Fruit fly (Drosophila melanogaster) whole organism, embryonic: ENCODE measurements around the gene Cyp313b1.

ENCODE experiments used
- Blimp-1 ChIP-seq: fragments of 200-800 bp; sonication (Bioruptor generic); optimal IDR thresholded peaks from 3 replicates; lab custom pipeline; 2018; ENCODE audit warnings: missing biosample characterization, missing genetic modification characterization, mild to moderate bottlenecking, moderate library complexity, missing genetic modification reagents
- Bteb2 ChIP-seq: fragments of 200-800 bp; sonication (Bioruptor generic); optimal IDR thresholded peaks from 2 replicates; lab custom pipeline; 2016; ENCODE audit warnings: missing biosample characterization, missing genetic modification characterization
- CG10147 ChIP-seq: fragments of 200-800 bp; sonication (Bioruptor generic); optimal IDR thresholded peaks from 2 replicates; lab custom pipeline; 2019; ENCODE audit warnings: missing biosample characterization, mild to moderate bottlenecking, missing genetic modification characterization, moderate library complexity
- CG10274 ChIP-seq: fragments of 200-800 bp; sonication (Bioruptor generic); optimal IDR thresholded peaks from 3 replicates; lab custom pipeline; 2017; ENCODE audit warnings: missing biosample characterization, mild to moderate bottlenecking, missing genetic modification characterization
- CG10979 ChIP-seq: fragments of 200-800 bp; sonication (Bioruptor generic); optimal IDR thresholded peaks from 2 replicates; lab custom pipeline; 2018; ENCODE audit warnings: missing biosample characterization, mild to moderate bottlenecking, missing genetic modification characterization, moderate library complexity
- CG14050 ChIP-seq: fragments of 200-800 bp; sonication (Bioruptor generic); IDR thresholded peaks from 3 replicates; pipeline ENCODE4 v1.3.6; 2022; ENCODE audit warnings: missing biosample characterization, missing genetic modification characterization
- CG14441 ChIP-seq: fragments of 200-800 bp; sonication (Bioruptor generic); IDR thresholded peaks from 2 replicates; pipeline ENCODE4 v1.3.6; 2022; ENCODE audit warnings: missing biosample characterization, missing genetic modification characterization
- CG15479 ChIP-seq: fragments of 200-800 bp; sonication (Bioruptor generic); optimal IDR thresholded peaks from 3 replicates; lab custom pipeline; 2019; ENCODE audit warnings: missing biosample characterization, mild to moderate bottlenecking, missing genetic modification characterization, moderate library complexity
- CG16813 ChIP-seq: fragments of 200-800 bp; sonication (Bioruptor generic); IDR thresholded peaks from 3 replicates; pipeline ENCODE4 v1.3.6; 2022; ENCODE audit warnings: missing biosample characterization, missing genetic modification characterization; ENCODE audit not compliant: partially characterized antibody
- CG17829 ChIP-seq: fragments of 200-800 bp; optimal IDR thresholded peaks from 2 replicates; lab custom pipeline; 2019; ENCODE audit warnings: missing biosample characterization, mild to moderate bottlenecking, missing genetic modification characterization, moderate library complexity
- CG18476 ChIP-seq: fragments of 200-800 bp; sonication (Bioruptor generic); optimal IDR thresholded peaks from 2 replicates; lab custom pipeline; 2016; ENCODE audit warnings: missing biosample characterization, mild to moderate bottlenecking, missing genetic modification characterization
- CG2116 ChIP-seq: fragments of 200-800 bp; sonication (Bioruptor generic); optimal IDR thresholded peaks from 3 replicates; lab custom pipeline; 2018; ENCODE audit warnings: missing biosample characterization, mild to moderate bottlenecking, missing genetic modification characterization
- CG32532 ChIP-seq: fragments of 200-800 bp; sonication (Bioruptor generic); IDR thresholded peaks from 2 replicates; pipeline ENCODE4 v1.3.6; 2022; ENCODE audit warnings: missing biosample characterization, missing genetic modification characterization
- CG32772 ChIP-seq: fragments of 200-800 bp; sonication (Bioruptor generic); IDR thresholded peaks from 2 replicates; pipeline ENCODE4 v1.3.6; 2022; ENCODE audit warnings: missing biosample characterization, missing genetic modification characterization
- CG33213 ChIP-seq: fragments of 200-800 bp; sonication (Bioruptor generic); optimal IDR thresholded peaks from 3 replicates; lab custom pipeline; 2016; ENCODE audit warnings: missing biosample characterization, missing genetic modification characterization
- CG42726 ChIP-seq: fragments of 200-800 bp; sonication (Bioruptor generic); IDR thresholded peaks from 2 replicates; pipeline ENCODE4 v1.3.6; 2022; ENCODE audit warnings: missing biosample characterization, missing genetic modification characterization; ENCODE audit not compliant: partially characterized antibody
- CG4404 ChIP-seq: fragments of 200-800 bp; sonication (Bioruptor generic); IDR thresholded peaks from 2 replicates; pipeline ENCODE4 v1.3.6; 2022; ENCODE audit warnings: missing biosample characterization, missing genetic modification characterization
- CG4424 ChIP-seq: fragments of 200-800 bp; sonication (Bioruptor generic); optimal IDR thresholded peaks from 3 replicates; lab custom pipeline; 2016; ENCODE audit warnings: missing biosample characterization, missing genetic modification characterization
- CG4730 ChIP-seq: fragments of 200-800 bp; sonication (Bioruptor generic); IDR thresholded peaks from 2 replicates; pipeline ENCODE4 v1.3.6; 2022; ENCODE audit warnings: missing biosample characterization, missing genetic modification characterization
- CG6689 ChIP-seq: fragments of 200-800 bp; sonication (Bioruptor generic); IDR thresholded peaks from 2 replicates; pipeline ENCODE4 v1.3.6; 2022; ENCODE audit warnings: missing biosample characterization, missing genetic modification characterization
- CG9932 ChIP-seq: fragments of 200-800 bp; sonication (Bioruptor generic); IDR thresholded peaks from 2 replicates; pipeline ENCODE4 v1.3.6; 2022; ENCODE audit warnings: missing biosample characterization, missing genetic modification characterization
- CoRest ChIP-seq: fragments of 200-800 bp; sonication (Bioruptor generic); optimal IDR thresholded peaks from 3 replicates; lab custom pipeline; 2018; ENCODE audit warnings: missing biosample characterization, mild to moderate bottlenecking, missing genetic modification characterization, moderate library complexity
- CrebB ChIP-seq: fragments of 200-800 bp; sonication (Bioruptor generic); optimal IDR thresholded peaks from 3 replicates; lab custom pipeline; 2018; ENCODE audit warnings: missing biosample characterization, mild to moderate bottlenecking, missing genetic modification characterization
- D19A ChIP-seq: fragments of 200-800 bp; optimal IDR thresholded peaks from 3 replicates; lab custom pipeline; 2019; ENCODE audit warnings: missing biosample characterization, mild to moderate bottlenecking, missing genetic modification characterization, moderate library complexity
- HLH4C ChIP-seq: fragments of 200-800 bp; sonication (Bioruptor generic); IDR thresholded peaks from 3 replicates; pipeline ENCODE4 v1.3.6; 2022; ENCODE audit warnings: missing biosample characterization, missing genetic modification characterization; ENCODE audit not compliant: partially characterized antibody
- Kr ChIP-seq: fragments of 200-800 bp; sonication (Bioruptor generic); optimal IDR thresholded peaks from 2 replicates; lab custom pipeline; 2017; ENCODE audit warnings: missing biosample characterization, mild to moderate bottlenecking, missing genetic modification characterization
- Myb ChIP-seq: fragments of 200-800 bp; sonication (Bioruptor generic); optimal IDR thresholded peaks from 2 replicates; lab custom pipeline; 2016; ENCODE audit warnings: missing biosample characterization, missing genetic modification characterization
- Sox102F ChIP-seq: fragments of 200-800 bp; sonication (Bioruptor generic); optimal IDR thresholded peaks from 2 replicates; lab custom pipeline; 2018; ENCODE audit warnings: missing biosample characterization, mild to moderate bottlenecking, missing genetic modification characterization, moderate library complexity
- Sry-δ ChIP-seq: fragments of 200-800 bp; sonication (Bioruptor generic); optimal IDR thresholded peaks from 2 replicates; lab custom pipeline; 2016; ENCODE audit warnings: missing biosample characterization, missing genetic modification characterization
- ac ChIP-seq: fragments of 200-800 bp; sonication (Bioruptor generic); optimal IDR thresholded peaks from 3 replicates; lab custom pipeline; 2017; ENCODE audit warnings: missing biosample characterization, mild to moderate bottlenecking, missing genetic modification characterization
- aop ChIP-seq: fragments of 200-800 bp; sonication (Bioruptor generic); IDR thresholded peaks from 2 replicates; pipeline ENCODE4 v1.3.6; 2022; ENCODE audit warnings: missing biosample characterization, missing genetic modification characterization
- ara ChIP-seq: fragments of 200-800 bp; sonication (Bioruptor generic); IDR thresholded peaks from 2 replicates; pipeline ENCODE4 v1.3.6; 2022; ENCODE audit warnings: missing biosample characterization, missing genetic modification characterization
- caup ChIP-seq: fragments of 200-800 bp; sonication (Bioruptor generic); optimal IDR thresholded peaks from 3 replicates; lab custom pipeline; 2017; ENCODE audit warnings: missing biosample characterization, mild to moderate bottlenecking, missing genetic modification characterization, moderate library complexity; ENCODE audit not compliant: severe bottlenecking
- emc ChIP-seq: fragments of 200-800 bp; sonication (Bioruptor generic); optimal IDR thresholded peaks from 2 replicates; lab custom pipeline; 2016; ENCODE audit warnings: missing biosample characterization, missing genetic modification characterization
- fru ChIP-seq: fragments of >200 bp; optimal IDR thresholded peaks from 2 replicates; lab custom pipeline; 2017
- ham ChIP-seq: fragments of 200-800 bp; sonication (Bioruptor generic); IDR thresholded peaks from 2 replicates; pipeline ENCODE4 v1.3.6; 2022; ENCODE audit warnings: missing biosample characterization, missing genetic modification characterization
- hb ChIP-seq: fragments of 200-800 bp; sonication (Bioruptor generic); IDR thresholded peaks from 3 replicates; pipeline ENCODE4 v1.3.6; 2022; ENCODE audit warnings: missing biosample characterization, missing genetic modification characterization; ENCODE audit not compliant: partially characterized antibody
- hkb ChIP-seq, 2 experiments: fragments of 200-800 bp in 1 of 2; fragments of >200 bp in 1 of 2; sonication (Bioruptor generic) in 1 of 2; IDR thresholded peaks in 1 of 2; optimal IDR thresholded peaks in 1 of 2; 2 replicates each; pipeline versions ENCODE4 v1.3.6 to Lab custom; 2017 to 2022; ENCODE audit warnings: missing biosample characterization in 1 of 2, missing genetic modification characterization in 1 of 2
- jigr1 ChIP-seq: fragments of 200-800 bp; sonication (Bioruptor generic); IDR thresholded peaks from 3 replicates; pipeline ENCODE4 v1.3.6; 2022; ENCODE audit warnings: missing biosample characterization, missing genetic modification characterization
- lilli ChIP-seq: fragments of 200-800 bp; sonication (Bioruptor generic); optimal IDR thresholded peaks from 3 replicates; lab custom pipeline; 2016; ENCODE audit warnings: missing biosample characterization, missing genetic modification characterization
- nau ChIP-seq: fragments of 200-800 bp; sonication (Bioruptor generic); optimal IDR thresholded peaks from 3 replicates; lab custom pipeline; 2017; ENCODE audit warnings: missing biosample characterization, mild to moderate bottlenecking, missing genetic modification characterization, missing genetic modification reagents
- nerfin-2 ChIP-seq: fragments of 200-800 bp; sonication (Bioruptor generic); IDR thresholded peaks from 2 replicates; pipeline ENCODE4 v1.3.6; 2022; ENCODE audit warnings: missing biosample characterization, missing genetic modification characterization; ENCODE audit not compliant: partially characterized antibody
- pnt ChIP-seq: fragments of 200-800 bp; sonication (Bioruptor generic); optimal IDR thresholded peaks from 3 replicates; lab custom pipeline; 2016; ENCODE audit warnings: missing biosample characterization, missing genetic modification characterization
- ro ChIP-seq: fragments of 200-800 bp; sonication (Bioruptor generic); IDR thresholded peaks from 2 replicates; pipeline ENCODE4 v1.3.6; 2022; ENCODE audit warnings: missing biosample characterization, missing genetic modification characterization
- shn ChIP-seq: fragments of 200-800 bp; sonication (Bioruptor generic); optimal IDR thresholded peaks from 3 replicates; lab custom pipeline; 2016; ENCODE audit warnings: missing biosample characterization, missing genetic modification characterization
- slp2 ChIP-seq: fragments of 200-800 bp; sonication (Bioruptor generic); optimal IDR thresholded peaks from 2 replicates; lab custom pipeline; 2016; ENCODE audit warnings: missing biosample characterization, missing genetic modification characterization
- sna ChIP-seq: fragments of 200-800 bp; sonication (Bioruptor generic); IDR thresholded peaks from 2 replicates; pipeline ENCODE4 v1.3.6; 2022; ENCODE audit warnings: missing biosample characterization, missing genetic modification characterization; ENCODE audit not compliant: partially characterized antibody
- tap ChIP-seq: fragments of 200-800 bp; optimal IDR thresholded peaks from 3 replicates; lab custom pipeline; 2019; ENCODE audit warnings: missing biosample characterization, mild to moderate bottlenecking, missing genetic modification characterization, moderate library complexity
- vvl ChIP-seq: fragments of 200-800 bp; sonication (Bioruptor generic); IDR thresholded peaks from 2 replicates; pipeline ENCODE4 v1.3.6; 2022; ENCODE audit warnings: missing biosample characterization, missing genetic modification characterization

The Cyp313b1 gene

DNA sequence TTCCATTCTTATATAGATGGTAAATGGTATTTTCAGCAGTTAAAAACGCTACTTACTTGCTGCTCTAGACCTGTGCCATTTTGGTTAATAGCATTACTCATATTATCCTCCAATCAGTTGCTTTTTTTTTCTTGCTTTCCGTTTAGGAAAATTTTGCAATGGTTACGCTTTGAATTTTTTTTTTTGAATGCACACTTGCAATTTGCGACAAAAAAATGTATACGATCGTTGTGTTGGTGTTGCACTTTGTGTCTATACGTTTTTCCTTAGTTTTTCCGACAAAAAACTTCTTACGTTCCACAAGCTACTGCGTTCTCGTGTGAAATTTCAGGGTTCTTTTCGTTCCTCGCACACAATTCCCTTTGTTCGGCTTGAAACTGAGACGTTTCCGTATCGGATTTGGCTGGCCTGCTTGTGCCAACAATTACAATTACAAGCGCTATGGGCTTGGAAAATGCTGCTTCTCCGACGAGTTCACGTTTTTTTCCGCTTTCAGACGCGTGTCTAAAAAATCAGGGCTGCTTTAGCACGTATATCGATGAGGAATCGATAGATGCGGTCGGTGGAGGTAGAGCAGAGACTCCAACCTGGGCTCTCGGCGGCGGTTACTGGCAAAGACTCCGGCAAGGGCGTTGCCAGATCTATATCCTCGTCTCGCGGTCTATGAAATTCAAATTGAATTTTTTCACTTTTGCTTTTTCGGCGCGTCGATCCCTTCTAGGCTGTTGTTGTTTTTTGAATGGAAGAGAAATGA is 14.6 kb upstream of the Cyp313b1 start:
- TF ChIP-seq CG10274 (GFP tag; lab: Kevin White, UChicago): no peak
- TF ChIP-seq CG14441 (GFP tag; lab: Robert Waterston, UW): no peak
- peak; percentile 17 for TF ChIP-seq CG4424
- no peak for TF ChIP-seq CG14050 (GFP tag; lab: Robert Waterston, UW)
- TF ChIP-seq hkb (optimal IDR thresholded peaks at IDR 0.05; lab: Kevin White, UChicago): peak; percentile 27
- peak; percentile 38; the same call in 1 of the 2 replicates for TF ChIP-seq hkb (GFP tag; IDR thresholded peaks at IDR 0.05; lab: Robert Waterston, UW)
- TF ChIP-seq Blimp-1 (GFP tag; lab: Kevin White, UChicago): peak; percentile 86
- TF ChIP-seq CoRest: peak; percentile 60
- no peak for TF ChIP-seq Sox102F (GFP tag; lab: Kevin White, UChicago)
- TF ChIP-seq CG32772: peak; percentile 59
- TF ChIP-seq CrebB: peak; percentile 67
- peak; percentile 60; the same call in 1 of the 2 replicates for TF ChIP-seq CG32532 (GFP tag; lab: Robert Waterston, UW)
- no peak for TF ChIP-seq D19A (tag; lab: Kevin White, UChicago)
- peak; percentile 61 for TF ChIP-seq shn (GFP tag; lab: Kevin White, UChicago)
- peak; percentile 94 for TF ChIP-seq hb (GFP tag; lab: Robert Waterston, UW)
- peak; percentile 26 for TF ChIP-seq CG10147 (GFP tag; lab: Kevin White, UChicago)
- no peak for TF ChIP-seq CG4730 (GFP tag; lab: Robert Waterston, UW)
- TF ChIP-seq Bteb2: peak; percentile 38
- TF ChIP-seq CG33213 (GFP tag; lab: Kevin White, UChicago): peak; percentile 75
- peak; percentile 93 for TF ChIP-seq Myb
- TF ChIP-seq nau (GFP tag; lab: Kevin White, UChicago): no peak
- no peak for TF ChIP-seq jigr1 (GFP tag; lab: Robert Waterston, UW)
- peak; percentile 75 for TF ChIP-seq caup (GFP tag; lab: Kevin White, UChicago)
- no peak for TF ChIP-seq CG4404 (GFP tag; lab: Robert Waterston, UW)
- TF ChIP-seq CG18476 (GFP tag; lab: Kevin White, UChicago): no peak
- peak; percentile 80 for TF ChIP-seq CG17829 (tag; lab: Kevin White, UChicago)
- peak; percentile 88 for TF ChIP-seq HLH4C
- TF ChIP-seq CG6689 (GFP tag; lab: Robert Waterston, UW): no peak
- TF ChIP-seq CG16813 (GFP tag; lab: Robert Waterston, UW): peak; percentile 92
- no peak for TF ChIP-seq fru
- TF ChIP-seq lilli (GFP tag; lab: Kevin White, UChicago): peak; percentile 47
- peak; percentile 66 for TF ChIP-seq CG9932 (GFP tag; lab: Robert Waterston, UW)
- TF ChIP-seq CG10979: no peak
- TF ChIP-seq Kr (GFP tag; lab: Kevin White, UChicago): no peak
- peak; percentile 81 for TF ChIP-seq sna (GFP tag; lab: Robert Waterston, UW)
- peak; percentile 0 for TF ChIP-seq slp2 (GFP tag; lab: Kevin White, UChicago)
- TF ChIP-seq Sry-δ: peak; percentile 93
- TF ChIP-seq tap (tag; lab: Kevin White, UChicago): no peak
- no peak for TF ChIP-seq ro (GFP tag; lab: Robert Waterston, UW)
- no peak; the same call in 1 of the 2 replicates for TF ChIP-seq ara
- peak; percentile 37 for TF ChIP-seq emc
- TF ChIP-seq vvl (GFP tag; lab: Robert Waterston, UW): peak; percentile 71
- TF ChIP-seq CG42726 (GFP tag; lab: Robert Waterston, UW): peak; percentile 95
- TF ChIP-seq CG2116 (GFP tag; lab: Kevin White, UChicago): peak; percentile 99
- peak; percentile 67 for TF ChIP-seq CG15479 (GFP tag; lab: Kevin White, UChicago)
- TF ChIP-seq pnt: no peak
- TF ChIP-seq aop (GFP tag; lab: Robert Waterston, UW): peak; percentile 30; the same call in 1 of the 2 replicates
- TF ChIP-seq ham (GFP tag; lab: Robert Waterston, UW): no peak
- no peak for TF ChIP-seq ac (GFP tag; lab: Kevin White, UChicago)
- peak; percentile 60 for TF ChIP-seq nerfin-2 (GFP tag; lab: Robert Waterston, UW)
